Worm (Caenorhabditis elegans) whole organism, L4/young adult: ENCODE results near the gene C39H7.4.

Source experiments
- W03F9.2 ChIP-seq: fragments of 150-350 bp; optimal IDR thresholded peaks from 2 replicates; lab custom pipeline; 2014; ENCODE audit warnings: missing biosample characterization, missing genetic modification characterization
- dao-5 ChIP-seq: sonication (generic microtip); optimal IDR thresholded peaks from 2 replicates; lab custom pipeline; 2016; ENCODE audit warnings: missing genotype, missing genetic modification characterization, moderate library complexity, missing compliant biosample characterization
- him-1 ChIP-seq: sonication (generic microtip); optimal IDR thresholded peaks from 2 replicates; lab custom pipeline; 2016; ENCODE audit warnings: missing genotype, missing genetic modification reagents, missing genetic modification characterization, missing compliant biosample characterization

DNA sequence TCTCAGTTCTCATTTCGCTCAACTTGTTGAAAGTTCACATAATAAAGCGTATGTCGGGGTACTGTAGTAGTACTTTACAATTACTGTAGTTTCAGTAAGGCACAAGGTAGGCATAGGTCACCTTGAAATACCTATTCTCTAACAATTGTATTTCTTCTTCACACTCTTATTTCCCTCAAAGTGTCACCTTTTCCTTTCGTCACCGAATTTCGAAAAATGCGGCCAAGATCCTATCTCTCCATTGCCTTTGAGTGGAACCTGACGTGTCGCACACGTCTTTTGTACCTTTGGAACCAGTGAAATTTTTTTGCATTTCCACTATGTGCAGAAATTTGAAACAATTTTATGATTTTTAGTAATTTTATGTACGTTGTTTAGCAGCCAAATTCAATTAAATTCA is 50.1 kb downstream of the C39H7.4 start:
- TF ChIP-seq him-1: no peak
- no peak for TF ChIP-seq dao-5
- no peak for TF ChIP-seq W03F9.2 (tag; lab: Kevin White, UChicago)
